Fruit fly (Drosophila melanogaster) whole organism, embryonic: Measurements from ENCODE around the gene Mgstl.
A peak's percentile ranks its signal among the peaks of the same experiment; 100 is the strongest.

Source experiments
- Abd-B ChIP-seq: fragments of 200-800 bp; sonication (Bioruptor generic); optimal IDR thresholded peaks from 2 replicates; lab custom pipeline; 2018; ENCODE audit warnings: missing biosample characterization, mild to moderate bottlenecking, missing genetic modification characterization, moderate library complexity
- Ada2b ChIP-seq: fragments of 200-800 bp; sonication (Bioruptor generic); IDR thresholded peaks from 2 replicates; pipeline ENCODE4 v1.3.6; 2022; ENCODE audit warnings: missing biosample characterization, missing genetic modification characterization
- Bdp1 ChIP-seq: fragments of 200-800 bp; sonication (Bioruptor generic); optimal IDR thresholded peaks from 3 replicates; lab custom pipeline; 2016; ENCODE audit warnings: missing biosample characterization, missing genetic modification characterization
- CG11247 ChIP-seq: fragments of 200-800 bp; sonication (Bioruptor generic); IDR thresholded peaks from 2 replicates; pipeline ENCODE4 v1.3.6; 2022; ENCODE audit warnings: missing biosample characterization, missing genetic modification characterization
- CG12071 ChIP-seq: fragments of 200-800 bp; sonication (Bioruptor generic); optimal IDR thresholded peaks from 3 replicates; lab custom pipeline; 2018; ENCODE audit warnings: missing biosample characterization, mild to moderate bottlenecking, missing genetic modification characterization
- CG13624 ChIP-seq: fragments of 200-800 bp; sonication (Bioruptor generic); optimal IDR thresholded peaks from 2 replicates; lab custom pipeline; 2016; ENCODE audit warnings: missing biosample characterization, missing genetic modification characterization
- CG1602 ChIP-seq: fragments of 200-800 bp; sonication (Bioruptor generic); optimal IDR thresholded peaks from 3 replicates; lab custom pipeline; 2016; ENCODE audit warnings: missing biosample characterization, missing genetic modification characterization
- CG18011 ChIP-seq: fragments of 200-800 bp; sonication (Bioruptor generic); optimal IDR thresholded peaks from 2 replicates; lab custom pipeline; 2017; ENCODE audit warnings: missing biosample characterization, missing genetic modification characterization, mild to moderate bottlenecking, moderate library complexity, missing genotype
- CG18599 ChIP-seq: fragments of 200-800 bp; sonication (Bioruptor generic); optimal IDR thresholded peaks from 3 replicates; lab custom pipeline; 2017; ENCODE audit warnings: missing biosample characterization, missing genetic modification characterization, mild to moderate bottlenecking, moderate library complexity, missing genetic modification reagents
- CG2712 ChIP-seq: fragments of 200-800 bp; optimal IDR thresholded peaks from 3 replicates; lab custom pipeline; 2019; ENCODE audit warnings: missing biosample characterization, mild to moderate bottlenecking, missing genetic modification characterization, moderate library complexity
- CG3163 ChIP-seq: fragments of 200-800 bp; sonication (Bioruptor generic); optimal IDR thresholded peaks from 3 replicates; lab custom pipeline; 2016; ENCODE audit warnings: missing biosample characterization, missing genetic modification characterization
- CG32532 ChIP-seq: fragments of 200-800 bp; sonication (Bioruptor generic); IDR thresholded peaks from 2 replicates; pipeline ENCODE4 v1.3.6; 2022; ENCODE audit warnings: missing biosample characterization, missing genetic modification characterization
- CG32772 ChIP-seq: fragments of 200-800 bp; sonication (Bioruptor generic); IDR thresholded peaks from 2 replicates; pipeline ENCODE4 v1.3.6; 2022; ENCODE audit warnings: missing biosample characterization, missing genetic modification characterization
- CG34376 ChIP-seq: fragments of 200-800 bp; sonication (Bioruptor generic); optimal IDR thresholded peaks from 2 replicates; lab custom pipeline; 2018; ENCODE audit warnings: missing biosample characterization, mild to moderate bottlenecking, missing genetic modification characterization
- CG4707 ChIP-seq: fragments of 200-800 bp; sonication (Bioruptor generic); optimal IDR thresholded peaks from 2 replicates; lab custom pipeline; 2018; ENCODE audit warnings: missing biosample characterization, mild to moderate bottlenecking, missing genetic modification characterization, moderate library complexity
- CG7556 ChIP-seq: fragments of 200-800 bp; sonication (Bioruptor generic); optimal IDR thresholded peaks from 2 replicates; lab custom pipeline; 2017; ENCODE audit warnings: missing biosample characterization, mild to moderate bottlenecking, missing genetic modification characterization
- Dll ChIP-seq: fragments of 200-800 bp; sonication (Bioruptor generic); IDR thresholded peaks from 4 replicates; pipeline ENCODE4 v1.3.6; 2022; ENCODE audit warnings: missing biosample characterization, missing genetic modification characterization; ENCODE audit not compliant: partially characterized antibody
- Doc2 ChIP-seq: fragments of 200-800 bp; sonication (Bioruptor generic); IDR thresholded peaks from 2 replicates; pipeline ENCODE4 v1.3.6; 2022; ENCODE audit warnings: missing biosample characterization, missing genetic modification characterization
- Fer1 ChIP-seq: fragments of 200-800 bp; sonication (Bioruptor generic); optimal IDR thresholded peaks from 2 replicates; lab custom pipeline; 2017; ENCODE audit warnings: missing biosample characterization, mild to moderate bottlenecking, missing genetic modification characterization
- Hey ChIP-seq: fragments of 200-800 bp; sonication (Bioruptor generic); optimal IDR thresholded peaks from 3 replicates; lab custom pipeline; 2018; ENCODE audit warnings: missing biosample characterization, mild to moderate bottlenecking, missing genetic modification characterization
- Hr3 ChIP-seq: fragments of 200-800 bp; sonication (Bioruptor generic); optimal IDR thresholded peaks from 3 replicates; lab custom pipeline; 2016; ENCODE audit warnings: missing biosample characterization, missing genetic modification characterization
- Lim3 ChIP-seq: fragments of 200-800 bp; sonication (Bioruptor generic); IDR thresholded peaks from 2 replicates; pipeline ENCODE4 v1.3.6; 2022; ENCODE audit warnings: missing biosample characterization, missing genetic modification characterization
- Lpt ChIP-seq: fragments of >200 bp; optimal IDR thresholded peaks from 2 replicates; lab custom pipeline; 2018; ENCODE audit warnings: missing biosample characterization, missing genetic modification characterization
- Max ChIP-seq: fragments of 200-800 bp; sonication (Bioruptor generic); optimal IDR thresholded peaks from 2 replicates; lab custom pipeline; 2016; ENCODE audit warnings: missing biosample characterization, mild to moderate bottlenecking, missing genetic modification characterization
- NC2α ChIP-seq: fragments of 200-800 bp; sonication (Bioruptor generic); optimal IDR thresholded peaks from 2 replicates; lab custom pipeline; 2016; ENCODE audit warnings: missing biosample characterization, missing genetic modification characterization
- PHDP ChIP-seq: fragments of 200-800 bp; sonication (Bioruptor generic); optimal IDR thresholded peaks from 3 replicates; lab custom pipeline; 2018; ENCODE audit warnings: missing biosample characterization, mild to moderate bottlenecking, missing genetic modification characterization, moderate library complexity
- Sry-β ChIP-seq: fragments of 200-800 bp; sonication (Bioruptor generic); optimal IDR thresholded peaks from 2 replicates; lab custom pipeline; 2018; ENCODE audit warnings: missing biosample characterization, mild to moderate bottlenecking, missing genetic modification characterization, moderate library complexity
- Ssrp ChIP-seq: fragments of 200-800 bp; sonication (Bioruptor generic); optimal IDR thresholded peaks from 2 replicates; lab custom pipeline; 2018; ENCODE audit warnings: missing biosample characterization, mild to moderate bottlenecking, missing genetic modification characterization, moderate library complexity
- Usf ChIP-seq: fragments of 200-800 bp; sonication (Bioruptor generic); optimal IDR thresholded peaks from 2 replicates; lab custom pipeline; 2017; ENCODE audit warnings: missing genotype, missing biosample characterization, missing genetic modification characterization
- Xbp1 ChIP-seq: fragments of 200-800 bp; sonication (Bioruptor generic); optimal IDR thresholded peaks from 3 replicates; lab custom pipeline; 2016; ENCODE audit warnings: missing biosample characterization, mild to moderate bottlenecking, missing genetic modification characterization
- bbx ChIP-seq: fragments of 200-800 bp; sonication (Bioruptor generic); IDR thresholded peaks from 2 replicates; pipeline ENCODE4 v1.3.6; 2022; ENCODE audit warnings: missing biosample characterization, missing genetic modification characterization; ENCODE audit not compliant: partially characterized antibody
- bcd ChIP-seq: fragments of 200-800 bp; sonication (Bioruptor generic); optimal IDR thresholded peaks from 2 replicates; lab custom pipeline; 2017; ENCODE audit warnings: missing biosample characterization, mild to moderate bottlenecking, missing genetic modification characterization
- bigmax ChIP-seq: fragments of 200-800 bp; sonication (Bioruptor generic); optimal IDR thresholded peaks from 2 replicates; lab custom pipeline; 2018; ENCODE audit warnings: missing biosample characterization, mild to moderate bottlenecking, missing genetic modification characterization
- chm ChIP-seq: fragments of 200-800 bp; sonication (Bioruptor generic); IDR thresholded peaks from 2 replicates; pipeline ENCODE4 v1.3.6; 2022; ENCODE audit warnings: missing biosample characterization, missing genetic modification characterization
- corto ChIP-seq: fragments of 200-800 bp; sonication (Bioruptor generic); optimal IDR thresholded peaks from 2 replicates; lab custom pipeline; 2016; ENCODE audit warnings: missing biosample characterization, mild to moderate bottlenecking, missing genetic modification characterization, moderate library complexity
- dan ChIP-seq: fragments of 200-800 bp; sonication (Bioruptor generic); IDR thresholded peaks from 2 replicates; pipeline ENCODE4 v1.3.6; 2022; ENCODE audit warnings: missing biosample characterization, missing genetic modification characterization
- dmrt99B ChIP-seq: fragments of 200-800 bp; sonication (Bioruptor generic); optimal IDR thresholded peaks from 2 replicates; lab custom pipeline; 2018; ENCODE audit warnings: missing biosample characterization, mild to moderate bottlenecking, missing genetic modification characterization, moderate library complexity
- esg ChIP-seq: fragments of 200-800 bp; sonication (Bioruptor generic); conservative IDR thresholded peaks from 2 replicates; pipeline ENCODE4 v1.3.6; 2022; ENCODE audit warnings: missing biosample characterization, missing genetic modification characterization
- eve ChIP-seq, 2 experiments: fragments of >200 bp; optimal IDR thresholded peaks; 2 replicates each; lab custom pipeline; 2017; ENCODE audit warnings: missing biosample characterization in 2 of 2, missing genetic modification characterization in 2 of 2
- gce ChIP-seq: fragments of 200-800 bp; sonication (Bioruptor generic); IDR thresholded peaks from 3 replicates; pipeline ENCODE4 v1.3.6; 2022; ENCODE audit warnings: missing biosample characterization, missing genetic modification characterization
- kay ChIP-seq: fragments of 200-800 bp; sonication (Bioruptor generic); optimal IDR thresholded peaks from 2 replicates; lab custom pipeline; 2016; ENCODE audit warnings: missing biosample characterization, missing genetic modification characterization
- lmd ChIP-seq: fragments of 200-800 bp; sonication (Bioruptor generic); IDR thresholded peaks from 2 replicates; pipeline ENCODE4 v1.3.6; 2022; ENCODE audit warnings: missing biosample characterization, missing genetic modification characterization
- repo ChIP-seq: fragments of 200-800 bp; sonication (Bioruptor generic); optimal IDR thresholded peaks from 2 replicates; lab custom pipeline; 2016; ENCODE audit warnings: missing biosample characterization, missing genetic modification characterization
- sima ChIP-seq: fragments of 200-800 bp; sonication (Bioruptor generic); optimal IDR thresholded peaks from 2 replicates; lab custom pipeline; 2016; ENCODE audit warnings: missing biosample characterization, missing genetic modification characterization
- so ChIP-seq: fragments of 200-800 bp; sonication (Bioruptor generic); IDR thresholded peaks from 3 replicates; pipeline ENCODE4 v1.3.6; 2022; ENCODE audit warnings: missing biosample characterization, missing genetic modification characterization
- stwl ChIP-seq: fragments of 200-800 bp; sonication (Bioruptor generic); optimal IDR thresholded peaks from 3 replicates; lab custom pipeline; 2018; ENCODE audit warnings: missing biosample characterization, mild to moderate bottlenecking, missing genetic modification characterization, moderate library complexity
- tin ChIP-seq: fragments of 200-800 bp; sonication (Bioruptor generic); optimal IDR thresholded peaks from 3 replicates; lab custom pipeline; 2016; ENCODE audit warnings: missing biosample characterization, missing genetic modification characterization
- trem ChIP-seq: fragments of 200-800 bp; optimal IDR thresholded peaks from 3 replicates; lab custom pipeline; 2019; ENCODE audit warnings: missing biosample characterization, mild to moderate bottlenecking, missing genetic modification characterization, moderate library complexity
- trh ChIP-seq: fragments of 200-800 bp; sonication (Bioruptor generic); optimal IDR thresholded peaks from 2 replicates; lab custom pipeline; 2016; ENCODE audit warnings: missing biosample characterization, missing genetic modification characterization
- unpg ChIP-seq: fragments of 200-800 bp; sonication (Bioruptor generic); optimal IDR thresholded peaks from 3 replicates; lab custom pipeline; 2018; ENCODE audit warnings: missing biosample characterization, mild to moderate bottlenecking, missing genetic modification characterization, moderate library complexity
- wor ChIP-seq: fragments of 200-800 bp; sonication (Bioruptor generic); IDR thresholded peaks from 2 replicates; pipeline ENCODE4 v1.3.6; 2022; ENCODE audit warnings: missing biosample characterization, missing genetic modification characterization

The Mgstl gene

dm6 chrX:21058991-21059390 is 17.1 kb downstream of the Mgstl start (continued):
- TF ChIP-seq Hey (tag; lab: Kevin White, UChicago): peak; percentile 67
- TF ChIP-seq stwl (tag; lab: Kevin White, UChicago): no peak
- TF ChIP-seq CG4707: peak; percentile 84
- peak; percentile 22 for TF ChIP-seq Sry-β (GFP tag; lab: Kevin White, UChicago)
- peak; percentile 80 for TF ChIP-seq lmd
- TF ChIP-seq CG32532 (GFP tag; lab: Robert Waterston, UW): peak; percentile 62
- peak; percentile 65; the same call in 2 of the 3 replicates for TF ChIP-seq so (GFP tag; lab: Robert Waterston, UW)
- peak; percentile 82 for TF ChIP-seq Fer1 (GFP tag; lab: Kevin White, UChicago)
- TF ChIP-seq dmrt99B (tag; lab: Kevin White, UChicago): peak; percentile 95
- TF ChIP-seq CG32772: peak; percentile 67
- TF ChIP-seq kay: peak; percentile 73
- peak; percentile 86 for TF ChIP-seq tin (GFP tag; lab: Kevin White, UChicago)
- TF ChIP-seq esg (GFP tag; lab: Robert Waterston, UW): peak; percentile 83
- peak; percentile 74; the same call in 1 of the 2 replicates for TF ChIP-seq chm (GFP tag; lab: Robert Waterston, UW)
- no peak for TF ChIP-seq bbx (GFP tag; lab: Robert Waterston, UW)
- TF ChIP-seq CG18599 (GFP tag; lab: Kevin White, UChicago): peak; percentile 87
- peak; percentile 88 for TF ChIP-seq CG2712
- TF ChIP-seq Doc2 (GFP tag; lab: Robert Waterston, UW): 0 out of 2 replicates have a peak, but pooled peaks have one; percentile 34
- TF ChIP-seq gce: peak; percentile 76; the same call in 2 of the 3 replicates
- TF ChIP-seq CG12071 (GFP tag; lab: Kevin White, UChicago): peak; percentile 91
- TF ChIP-seq CG7556 (GFP tag; lab: Kevin White, UChicago): peak; percentile 91
- no peak for TF ChIP-seq dan (GFP tag; lab: Robert Waterston, UW)
- TF ChIP-seq Max (GFP tag; lab: Kevin White, UChicago): peak; percentile 61
- peak; percentile 69 for TF ChIP-seq CG11247 (GFP tag; lab: Robert Waterston, UW)
- peak; percentile 96 for TF ChIP-seq unpg (GFP tag; lab: Kevin White, UChicago)
- TF ChIP-seq Xbp1 (GFP tag; lab: Kevin White, UChicago): peak; percentile 92
- peak; percentile 88 for TF ChIP-seq Abd-B (GFP tag; lab: Kevin White, UChicago)
- no peak for TF ChIP-seq Dll (GFP tag; lab: Robert Waterston, UW)
- TF ChIP-seq CG3163 (GFP tag; lab: Kevin White, UChicago): peak; percentile 75
- peak; percentile 87 for TF ChIP-seq repo (GFP tag; lab: Kevin White, UChicago)
- peak; percentile 78 for TF ChIP-seq sima (GFP tag; lab: Kevin White, UChicago)
- peak; percentile 87 for TF ChIP-seq Hr3 (GFP tag; lab: Kevin White, UChicago)
- no peak for TF ChIP-seq Lpt
- TF ChIP-seq corto (GFP tag; lab: Kevin White, UChicago): no peak
- peak; percentile 87 for TF ChIP-seq bcd (GFP tag; lab: Kevin White, UChicago)
- peak; percentile 67 for TF ChIP-seq CG18011 (GFP tag; lab: Kevin White, UChicago)
- peak; percentile 81 for TF ChIP-seq NC2α (GFP tag; lab: Kevin White, UChicago)
- peak; percentile 89 for TF ChIP-seq Ssrp (tag; lab: Kevin White, UChicago)
- TF ChIP-seq PHDP: peak; percentile 93
- peak; percentile 68 for TF ChIP-seq Usf
- TF ChIP-seq Lim3 (GFP tag; lab: Robert Waterston, UW): peak; percentile 72; the same call in 1 of the 2 replicates
- peak; percentile 84 for TF ChIP-seq trh (GFP tag; lab: Kevin White, UChicago)
- peak; percentile 89 for TF ChIP-seq CG13624 (GFP tag; lab: Kevin White, UChicago)
- TF ChIP-seq trem (tag; lab: Kevin White, UChicago): peak; percentile 59
- TF ChIP-seq eve (GFP tag; optimal IDR thresholded peaks at IDR 0.05; lab: Kevin White, UChicago): peak in 1 of 2 experiments; percentile 96
- TF ChIP-seq bigmax (GFP tag; lab: Kevin White, UChicago): no peak
- TF ChIP-seq Bdp1 (GFP tag; lab: Kevin White, UChicago): peak; percentile 81
- TF ChIP-seq CG1602 (GFP tag; lab: Kevin White, UChicago): peak; percentile 85
- peak; percentile 80; the same call in 1 of the 2 replicates for TF ChIP-seq wor (GFP tag; lab: Robert Waterston, UW)
- TF ChIP-seq CG34376 (GFP tag; lab: Kevin White, UChicago): peak; percentile 79
- peak; percentile 87 for TF ChIP-seq Ada2b (GFP tag; lab: Robert Waterston, UW)
